Fruit fly (Drosophila melanogaster) whole organism, pupa: ENCODE results near the gene CG12239.

Experiments
- CG10348 ChIP-seq: fragments of 200-800 bp; sonication (Bioruptor generic); IDR thresholded peaks from 2 replicates; pipeline ENCODE4 v1.3.6; 2022; ENCODE audit warnings: missing biosample characterization, missing genetic modification characterization
- CG15710 ChIP-seq: fragments of 200-800 bp; sonication (Bioruptor generic); optimal IDR thresholded peaks from 2 replicates; lab custom pipeline; 2018; ENCODE audit warnings: missing biosample characterization, mild to moderate bottlenecking, missing genetic modification characterization, moderate library complexity
- Snoo ChIP-seq: fragments of 200-800 bp; sonication (Bioruptor generic); optimal IDR thresholded peaks from 3 replicates; lab custom pipeline; 2017; ENCODE audit warnings: missing biosample characterization, mild to moderate bottlenecking, missing genetic modification characterization, inconsistent platforms
- fd96Ca ChIP-seq: fragments of 200-800 bp; sonication (Bioruptor generic); IDR thresholded peaks from 3 replicates; pipeline ENCODE4 v1.3.6; 2022; ENCODE audit warnings: missing biosample characterization, missing genetic modification characterization
- rn ChIP-seq: fragments of 200-800 bp; sonication (Bioruptor generic); IDR thresholded peaks from 2 replicates; pipeline ENCODE4 v1.3.6; 2022; ENCODE audit warnings: missing biosample characterization, missing genetic modification characterization

dm6 chrX:5745840-5746815 lies 45.8 kb upstream of the CG12239 start:
- TF ChIP-seq fd96Ca (GFP tag; lab: Robert Waterston, UW), result peak; percentile 87
- no peak; the same call in 1 of the 2 replicates for TF ChIP-seq CG10348 (GFP tag; lab: Robert Waterston, UW)
- TF ChIP-seq rn (GFP tag; lab: Robert Waterston, UW), result peak; percentile 75; the same call in 1 of the 2 replicates
- peak; percentile 66 for TF ChIP-seq Snoo (tag; lab: Kevin White, UChicago)
- peak; percentile 69 for TF ChIP-seq CG15710 (tag; lab: Kevin White, UChicago)
